Worm (Caenorhabditis elegans) whole organism, L4 larva: ENCODE data around the gene F42A9.9.

Experiments used
- F37D6.2 ChIP-seq: sonication (generic microtip); optimal IDR thresholded peaks from 2 replicates; lab custom pipeline; 2016; ENCODE audit warnings: mild to moderate bottlenecking, missing genetic modification characterization, missing compliant biosample characterization
- F44E2.7 ChIP-seq: fragments of 200-800 bp; sonication (Bioruptor generic); IDR thresholded peaks from 2 replicates; pipeline ENCODE4 v2.1.2; 2022; ENCODE audit warnings: missing genetic modification characterization, missing compliant biosample characterization
- Y48G9A.11 ChIP-seq: fragments of 200-800 bp; sonication (Bioruptor generic); IDR thresholded peaks from 2 replicates; pipeline ENCODE4 v1.3.6; 2022; ENCODE audit warnings: missing genetic modification reagents, missing genetic modification characterization, missing compliant biosample characterization
- Y5F2A.4 ChIP-seq: fragments of 200-800 bp; sonication (Bioruptor generic); optimal IDR thresholded peaks from 2 replicates; lab custom pipeline; 2018; ENCODE audit warnings: mild to moderate bottlenecking, missing genetic modification characterization, missing compliant biosample characterization
- ZK337.2 ChIP-seq: fragments of 200-800 bp; sonication (Bioruptor generic); IDR thresholded peaks from 2 replicates; pipeline ENCODE4 v1.3.6; 2022; ENCODE audit warnings: missing genetic modification reagents, missing genetic modification characterization, missing compliant biosample characterization
- ZK546.5 ChIP-seq, 2 experiments: sonication (generic microtip); optimal IDR thresholded peaks; 2 replicates each; lab custom pipeline; 2017; ENCODE audit warnings: missing biosample characterization in 2 of 2, missing genetic modification characterization in 2 of 2
- aha-1 ChIP-seq: fragments of 150-350 bp; peaks from one replicate; lab custom pipeline; 2014; ENCODE audit warnings: missing biosample characterization, missing genetic modification characterization
- ama-1 ChIP-seq: fragments of 150-350 bp; optimal IDR thresholded peaks from 2 replicates; lab custom pipeline; 2014; ENCODE audit warnings: inconsistent platforms, mixed read lengths
- arid-1 ChIP-seq: fragments of 200-800 bp; sonication (Bioruptor generic); conservative IDR thresholded peaks from 2 replicates; pipeline ENCODE4 v1.3.6; 2022; ENCODE audit warnings: missing genetic modification reagents, missing genetic modification characterization, missing compliant biosample characterization
- ceh-82 ChIP-seq: sonication (generic microtip); optimal IDR thresholded peaks from 2 replicates; lab custom pipeline; 2017; ENCODE audit warnings: missing biosample characterization, missing genetic modification characterization
- cey-2 ChIP-seq: sonication (generic microtip); optimal IDR thresholded peaks from 3 replicates; lab custom pipeline; 2017; ENCODE audit warnings: missing genetic modification characterization, mild to moderate bottlenecking, missing compliant biosample characterization, antibody characterized with exemption, borderline replicate concordance; ENCODE audit not compliant: insufficient read depth
- ctbp-1 ChIP-seq: fragments of 200-800 bp; sonication (Bioruptor generic); IDR thresholded peaks from 2 replicates; pipeline ENCODE4 v1.3.6; 2022; ENCODE audit warnings: missing genetic modification reagents, missing genetic modification characterization, missing compliant biosample characterization
- daf-12 ChIP-seq: fragments of 150-350 bp; optimal IDR thresholded peaks from 2 replicates; lab custom pipeline; 2014; ENCODE audit warnings: missing biosample characterization, missing genetic modification reagents, missing genetic modification characterization
- dmd-6 ChIP-seq: fragments of 200-800 bp; sonication (Bioruptor generic); IDR thresholded peaks from 2 replicates; pipeline ENCODE4 v1.3.6; 2022; ENCODE audit warnings: missing genetic modification reagents, missing genetic modification characterization, missing compliant biosample characterization
- dmd-9 ChIP-seq: fragments of 200-800 bp; sonication (Bioruptor generic); IDR thresholded peaks from 2 replicates; pipeline ENCODE4 v1.3.6; 2022; ENCODE audit warnings: missing genetic modification reagents, missing genetic modification characterization, missing compliant biosample characterization
- dpl-1 ChIP-seq: fragments of 150-350 bp; optimal IDR thresholded peaks from 2 replicates; lab custom pipeline; 2014; ENCODE audit warnings: missing biosample characterization, missing genetic modification reagents, missing genetic modification characterization
- duxl-1 ChIP-seq: sonication (generic microtip); optimal IDR thresholded peaks from 2 replicates; lab custom pipeline; 2016; ENCODE audit warnings: mild to moderate bottlenecking, missing genetic modification characterization, moderate library complexity, missing compliant biosample characterization; ENCODE audit not compliant: poor library complexity
- dve-1 ChIP-seq: sonication (generic microtip); optimal IDR thresholded peaks from 2 replicates; lab custom pipeline; 2017; ENCODE audit warnings: antibody characterized with exemption, mild to moderate bottlenecking, missing genetic modification characterization, missing compliant biosample characterization; ENCODE audit not compliant: insufficient read depth
- egl-27 ChIP-seq: sonication (generic microtip); optimal IDR thresholded peaks from 3 replicates; lab custom pipeline; 2017; ENCODE audit warnings: missing biosample characterization, missing genetic modification reagents, missing genetic modification characterization
- egl-43 ChIP-seq: fragments of 200-800 bp; sonication (Bioruptor generic); IDR thresholded peaks from 2 replicates; pipeline ENCODE4 v1.3.6; 2022; ENCODE audit warnings: missing genetic modification reagents, missing genetic modification characterization, missing compliant biosample characterization
- fkh-10 ChIP-seq: fragments of 150-350 bp; optimal IDR thresholded peaks from 2 replicates; lab custom pipeline; 2014; ENCODE audit warnings: missing biosample characterization, missing genetic modification reagents, missing genetic modification characterization
- hlh-11 ChIP-seq: fragments of 200-800 bp; sonication (Bioruptor generic); optimal IDR thresholded peaks from 2 replicates; lab custom pipeline; 2018; ENCODE audit warnings: mild to moderate bottlenecking, missing genetic modification characterization, missing compliant biosample characterization
- hlh-30 ChIP-seq: sonication (generic microtip); optimal IDR thresholded peaks from 2 replicates; lab custom pipeline; 2017; ENCODE audit warnings: antibody characterized with exemption, mild to moderate bottlenecking, missing genetic modification characterization, missing compliant biosample characterization; ENCODE audit not compliant: insufficient read depth
- lin-13 ChIP-seq: fragments of 150-350 bp; optimal IDR thresholded peaks from 2 replicates; lab custom pipeline; 2014; ENCODE audit warnings: missing biosample characterization, missing genetic modification reagents, missing genetic modification characterization
- lin-15B ChIP-seq: fragments of 150-350 bp; sonication (generic microtip); optimal IDR thresholded peaks from 3 replicates; lab custom pipeline; 2014; ENCODE audit warnings: missing biosample characterization, missing genetic modification characterization
- lin-38 ChIP-seq: fragments of 200-800 bp; sonication (Bioruptor generic); IDR thresholded peaks from 2 replicates; pipeline ENCODE4 v1.3.6; 2022; ENCODE audit warnings: missing genetic modification reagents, missing genetic modification characterization, missing compliant biosample characterization
- mdl-1 ChIP-seq, 2 experiments: fragments of 150-350 bp in 1 of 2; sonication (generic microtip) in 1 of 2; optimal IDR thresholded peaks; 2 replicates each; lab custom pipeline; 2014 to 2017; ENCODE audit warnings: missing biosample characterization in 2 of 2, missing genetic modification characterization in 2 of 2
- mxl-2 ChIP-seq: fragments of 200-800 bp; sonication (Bioruptor generic); conservative IDR thresholded peaks from 2 replicates; pipeline ENCODE4 v1.3.6; 2022; ENCODE audit warnings: missing genetic modification reagents, missing genetic modification characterization, missing compliant biosample characterization
- mxl-3 ChIP-seq: fragments of 200-800 bp; sonication (Bioruptor generic); optimal IDR thresholded peaks from 2 replicates; lab custom pipeline; 2018; ENCODE audit warnings: mild to moderate bottlenecking, missing genetic modification characterization, missing compliant biosample characterization
- nhr-10 ChIP-seq: fragments of 150-350 bp; optimal IDR thresholded peaks from 2 replicates; lab custom pipeline; 2014; ENCODE audit warnings: missing biosample characterization, missing genetic modification characterization
- nhr-25 ChIP-seq: sonication (generic microtip); optimal IDR thresholded peaks from 2 replicates; lab custom pipeline; 2017; ENCODE audit warnings: missing genetic modification characterization, mild to moderate bottlenecking, missing compliant biosample characterization, antibody characterized with exemption, moderate library complexity, borderline replicate concordance; ENCODE audit not compliant: insufficient read depth
- nhr-28 ChIP-seq: fragments of 150-350 bp; optimal IDR thresholded peaks from 2 replicates; lab custom pipeline; 2014; ENCODE audit warnings: missing biosample characterization, missing genetic modification characterization
- nhr-41 ChIP-seq: fragments of 200-800 bp; sonication (Bioruptor generic); IDR thresholded peaks from 2 replicates; pipeline ENCODE4 v1.3.6; 2022; ENCODE audit warnings: missing genetic modification reagents, missing genetic modification characterization, missing compliant biosample characterization
- nhr-42 ChIP-seq: fragments of 200-800 bp; sonication (Bioruptor generic); IDR thresholded peaks from 2 replicates; pipeline ENCODE4 v1.3.6; 2022; ENCODE audit warnings: missing genetic modification characterization, missing compliant biosample characterization
- nhr-48 ChIP-seq: sonication (generic microtip); optimal IDR thresholded peaks from 2 replicates; lab custom pipeline; 2016; ENCODE audit warnings: mild to moderate bottlenecking, missing genetic modification characterization, missing compliant biosample characterization
- nhr-77 ChIP-seq: fragments of 150-350 bp; optimal IDR thresholded peaks from 2 replicates; lab custom pipeline; 2014; ENCODE audit warnings: missing biosample characterization, missing genetic modification characterization
- pha-4 ChIP-seq, 2 experiments: fragments of 150-350 bp in 1 of 2; fragments of 200-800 bp in 1 of 2; sonication (Bioruptor generic) in 1 of 2; IDR thresholded peaks in 1 of 2; optimal IDR thresholded peaks in 1 of 2; 2 replicates each; pipeline versions ENCODE4 v1.3.6 to Lab custom; 2014 to 2022; ENCODE audit warnings: missing genetic modification characterization in 2 of 2, missing genetic modification reagents in 2 of 2, missing biosample characterization in 1 of 2, missing compliant biosample characterization in 1 of 2
- rbr-2 ChIP-seq: sonication (generic microtip); optimal IDR thresholded peaks from 2 replicates; lab custom pipeline; 2016; ENCODE audit warnings: missing genotype, missing genetic modification characterization, missing compliant biosample characterization
- sdz-12 ChIP-seq: fragments of 200-800 bp; sonication (Bioruptor generic); optimal IDR thresholded peaks from 2 replicates; lab custom pipeline; 2018; ENCODE audit warnings: mild to moderate bottlenecking, missing genetic modification characterization, missing compliant biosample characterization
- skn-1 ChIP-seq: fragments of 150-350 bp; optimal IDR thresholded peaks from 2 replicates; lab custom pipeline; 2014; ENCODE audit warnings: missing biosample characterization, missing genetic modification characterization
- spr-1 ChIP-seq: sonication (generic microtip); optimal IDR thresholded peaks from 2 replicates; lab custom pipeline; 2016; ENCODE audit warnings: mild to moderate bottlenecking, missing genetic modification characterization, missing compliant biosample characterization
- tag-97 ChIP-seq: fragments of 200-800 bp; sonication (Bioruptor generic); IDR thresholded peaks from 2 replicates; pipeline ENCODE4 v1.3.6; 2022; ENCODE audit warnings: missing genetic modification characterization, missing compliant biosample characterization
- unc-130 ChIP-seq: sonication (generic microtip); optimal IDR thresholded peaks from 2 replicates; lab custom pipeline; 2016; ENCODE audit warnings: missing genetic modification reagents, missing genetic modification characterization, missing compliant biosample characterization
- zag-1 ChIP-seq: fragments of 150-350 bp; optimal IDR thresholded peaks from 2 replicates; lab custom pipeline; 2014; ENCODE audit warnings: missing biosample characterization, missing genetic modification characterization
- zfp-3 ChIP-seq: fragments of 200-800 bp; sonication (Bioruptor generic); conservative IDR thresholded peaks from 2 replicates; pipeline ENCODE4 v1.3.6; 2022; ENCODE audit warnings: missing genetic modification reagents, missing genetic modification characterization, missing compliant biosample characterization
- zip-11 ChIP-seq: fragments of 200-800 bp; sonication (Bioruptor generic); IDR thresholded peaks from 2 replicates; pipeline ENCODE4 v1.3.6; 2022; ENCODE audit warnings: missing genetic modification characterization, missing compliant biosample characterization
- ztf-11 ChIP-seq: fragments of 150-350 bp; optimal IDR thresholded peaks from 2 replicates; lab custom pipeline; 2014; ENCODE audit warnings: missing biosample characterization, missing genetic modification characterization
- ztf-7 ChIP-seq: fragments of 150-350 bp; optimal IDR thresholded peaks from 2 replicates; lab custom pipeline; 2014; ENCODE audit warnings: missing biosample characterization, missing genetic modification characterization

The F42A9.9 gene

ce11 chrIV:8638761-8639160, at the start of gene F42A9.9:
F42A9.9 (minus strand) TSS chrIV:8638861.
- TF ChIP-seq Y5F2A.4, result no peak
- TF ChIP-seq dve-1, result no peak
- TF ChIP-seq lin-38 (GFP tag; lab: Robert Waterston, UW), result no peak
- no peak for TF ChIP-seq nhr-10 (tag; lab: Kevin White, UChicago)
- TF ChIP-seq spr-1 (tag; lab: Kevin White, UChicago), result no peak
- TF ChIP-seq tag-97 (GFP tag; lab: Robert Waterston, UW), result no peak
- no peak for TF ChIP-seq ama-1 (lab: Kevin White, UChicago)
- TF ChIP-seq egl-43 (GFP tag; lab: Robert Waterston, UW), result no peak
- no peak for TF ChIP-seq nhr-42

ce11 chrIV:8687605-8688191, 49.0 kb upstream of the F42A9.9 start, which contains the start of gene snrp-3:
snrp-3 (minus strand) TSS chrIV:8687810.
- TF ChIP-seq rbr-2 (tag; lab: Kevin White, UChicago) (peak; percentile 64), pha-4 (GFP tag; IDR thresholded peaks at IDR 0.05; lab: Robert Waterston, UW) (0 out of 2 replicates have a peak, but pooled peaks have one; percentile 10), pha-4 (tag; optimal IDR thresholded peaks at IDR 0.05; lab: Kevin White, UChicago) (peak; percentile 57), dpl-1 (GFP tag; lab: Kevin White, UChicago) (peak; percentile 96), mdl-1 (tag; optimal IDR thresholded peaks at IDR 0.05; lab: Kevin White, UChicago) (peak in 1 of 2 experiments; percentile 92), nhr-25 (peak; percentile 53), ZK337.2 (GFP tag; lab: Robert Waterston, UW) (no peak), mxl-3 (GFP tag; lab: Kevin White, UChicago) (no peak), lin-15B (tag; lab: Kevin White, UChicago) (peak; percentile 52), daf-12 (tag; lab: Kevin White, UChicago) (no peak), F37D6.2 (tag; lab: Kevin White, UChicago) (peak; percentile 49), zfp-3 (GFP tag; lab: Robert Waterston, UW) (0 out of 2 replicates have a peak, but pooled peaks have one; percentile 60), ztf-7 (tag; lab: Kevin White, UChicago) (no peak), hlh-30 (peak; percentile 85), aha-1 (peak; percentile 75), Y48G9A.11 (GFP tag; lab: Robert Waterston, UW) (0 out of 2 replicates have a peak, but pooled peaks have one; percentile 26), dmd-6 (no peak), F44E2.7 (GFP tag; lab: Robert Waterston, UW) (no peak), cey-2 (tag; lab: Kevin White, UChicago) (no peak), hlh-11 (no peak), Y5F2A.4 (no peak), lin-13 (GFP tag; lab: Kevin White, UChicago) (peak; percentile 67), ceh-82 (no peak), mxl-2 (no peak), fkh-10 (GFP tag; lab: Kevin White, UChicago) (peak; percentile 55), egl-27 (tag; lab: Kevin White, UChicago) (no peak), nhr-10 (tag; lab: Kevin White, UChicago) (no peak), ztf-11 (no peak), zag-1 (tag; lab: Kevin White, UChicago) (no peak), nhr-41 (GFP tag; lab: Robert Waterston, UW) (no peak), ZK546.5 (tag; optimal IDR thresholded peaks at IDR 0.05; lab: Kevin White, UChicago) (no peak), skn-1 (tag; lab: Kevin White, UChicago) (no peak), unc-130 (no peak), nhr-77 (peak; percentile 45), nhr-48 (tag; lab: Kevin White, UChicago) (peak; percentile 54), duxl-1 (tag; lab: Kevin White, UChicago) (peak; percentile 80), sdz-12 (GFP tag; lab: Kevin White, UChicago) (no peak), nhr-28 (tag; lab: Kevin White, UChicago) (peak; percentile 42), zip-11 (GFP tag; lab: Robert Waterston, UW) (no peak), dmd-9 (GFP tag; lab: Robert Waterston, UW) (no peak), ctbp-1 (GFP tag; lab: Robert Waterston, UW) (no peak), egl-43 (GFP tag; lab: Robert Waterston, UW) (no peak), arid-1 (0 out of 2 replicates have a peak, but pooled peaks have one; percentile 20)
